Worm (Caenorhabditis elegans): Measurements from ENCODE around the gene lgc-55.

- TF ChIP-seq unc-130 (tag; optimal IDR thresholded peaks at IDR 0.05): no peak
- TF ChIP-seq lin-35 (GFP tag; optimal IDR thresholded peaks at IDR 0.05): peak in 1 of 2 experiments; percentile 9
- TF ChIP-seq skn-1 (tag; optimal IDR thresholded peaks at IDR 0.05): no peak
- TF ChIP-seq ztf-4 (tag; optimal IDR thresholded peaks at IDR 0.05): no peak
- no peak for TF ChIP-seq aly-2 (tag; optimal IDR thresholded peaks at IDR 0.05)
- TF ChIP-seq lir-3 (tag; optimal IDR thresholded peaks at IDR 0.05; ENCODE audit: poor library complexity): no peak
- TF ChIP-seq efl-3 (GFP tag; optimal IDR thresholded peaks at IDR 0.05): no peak
- no peak for TF ChIP-seq ces-1 (GFP tag; optimal IDR thresholded peaks at IDR 0.05)
- no peak for TF ChIP-seq dpl-1 (GFP tag; optimal IDR thresholded peaks at IDR 0.05)
- no peak for TF ChIP-seq nhr-28 (tag; optimal IDR thresholded peaks at IDR 0.05)
- no peak for TF ChIP-seq alr-1 (tag; optimal IDR thresholded peaks at IDR 0.05; ENCODE audit: borderline replicate concordance)
Measured at ce11 chrV:20004385-20004784, 18.5 kb upstream of the lgc-55 start, which contains the start of gene unc-51.
